Fruit fly (Drosophila melanogaster) whole organism, prepupa: Measurements from ENCODE around the gene Nedd4.

Experiments
- Blimp-1 ChIP-seq: fragments of 200-800 bp; sonication (Bioruptor generic); optimal IDR thresholded peaks from 3 replicates; lab custom pipeline; 2017; ENCODE audit warnings: missing biosample characterization, missing genetic modification characterization, mild to moderate bottlenecking, moderate library complexity, missing genetic modification reagents
- CG10631 ChIP-seq: fragments of 200-800 bp; sonication (Bioruptor generic); optimal IDR thresholded peaks from 2 replicates; lab custom pipeline; 2016; ENCODE audit warnings: missing biosample characterization, missing genetic modification characterization
- CG11294 ChIP-seq: fragments of 200-800 bp; sonication (Bioruptor generic); IDR thresholded peaks from 2 replicates; pipeline ENCODE4 v1.3.6; 2022; ENCODE audit warnings: missing biosample characterization, missing genetic modification characterization
- CG11762 ChIP-seq: fragments of 200-800 bp; sonication (Bioruptor generic); optimal IDR thresholded peaks from 3 replicates; lab custom pipeline; 2016; ENCODE audit warnings: missing biosample characterization, missing genetic modification characterization; ENCODE audit not compliant: insufficient read depth
- CG15336 ChIP-seq: fragments of 200-800 bp; sonication (Bioruptor generic); IDR thresholded peaks from 2 replicates; pipeline ENCODE4 v1.3.6; 2022; ENCODE audit warnings: missing biosample characterization, missing genetic modification characterization
- CG1621 ChIP-seq: fragments of 200-800 bp; sonication (Bioruptor generic); optimal IDR thresholded peaks from 3 replicates; lab custom pipeline; 2018; ENCODE audit warnings: missing biosample characterization, mild to moderate bottlenecking, missing genetic modification characterization
- CG32006 ChIP-seq: fragments of 200-800 bp; sonication (Bioruptor generic); optimal IDR thresholded peaks from 3 replicates; lab custom pipeline; 2017; ENCODE audit warnings: missing biosample characterization, mild to moderate bottlenecking, missing genetic modification characterization
- CG34406 ChIP-seq: fragments of 200-800 bp; sonication (Bioruptor generic); optimal IDR thresholded peaks from 3 replicates; lab custom pipeline; 2016; ENCODE audit warnings: missing biosample characterization, missing genetic modification characterization
- CG4318 ChIP-seq: fragments of 200-800 bp; sonication (Bioruptor generic); optimal IDR thresholded peaks from 3 replicates; lab custom pipeline; 2017; ENCODE audit warnings: missing biosample characterization, mild to moderate bottlenecking, missing genetic modification characterization
- CG6163 ChIP-seq: fragments of 200-800 bp; sonication (Bioruptor generic); IDR thresholded peaks from 3 replicates; pipeline ENCODE4 v1.3.6; 2022; ENCODE audit warnings: missing biosample characterization, missing genetic modification characterization
- CG6792 ChIP-seq: fragments of 200-800 bp; sonication (Bioruptor generic); optimal IDR thresholded peaks from 3 replicates; lab custom pipeline; 2016; ENCODE audit warnings: missing biosample characterization, missing genetic modification characterization
- CG6808 ChIP-seq: fragments of 200-800 bp; sonication (Bioruptor generic); optimal IDR thresholded peaks from 3 replicates; lab custom pipeline; 2017; ENCODE audit warnings: missing biosample characterization, missing genetic modification characterization, mild to moderate bottlenecking, moderate library complexity, missing genetic modification reagents
- CG6854 ChIP-seq: fragments of 200-800 bp; sonication (Bioruptor generic); optimal IDR thresholded peaks from 2 replicates; lab custom pipeline; 2017; ENCODE audit warnings: missing biosample characterization, mild to moderate bottlenecking, missing genetic modification characterization
- CG7368 ChIP-seq: fragments of 200-800 bp; sonication (Bioruptor generic); optimal IDR thresholded peaks from 3 replicates; lab custom pipeline; 2016; ENCODE audit warnings: missing biosample characterization, missing genetic modification characterization
- CG8119 ChIP-seq: fragments of 200-800 bp; sonication (Bioruptor generic); IDR thresholded peaks from 3 replicates; pipeline ENCODE4 v1.3.6; 2022; ENCODE audit warnings: missing biosample characterization, missing genetic modification characterization
- CG8319 ChIP-seq: fragments of 200-800 bp; sonication (Bioruptor generic); optimal IDR thresholded peaks from 3 replicates; lab custom pipeline; 2016; ENCODE audit warnings: missing biosample characterization, missing genetic modification characterization
- CG9139 ChIP-seq: fragments of 200-800 bp; sonication (Bioruptor generic); optimal IDR thresholded peaks from 3 replicates; lab custom pipeline; 2017; ENCODE audit warnings: missing biosample characterization, mild to moderate bottlenecking, missing genetic modification characterization
- Eip75B ChIP-seq: fragments of 200-800 bp; sonication (Bioruptor generic); optimal IDR thresholded peaks from 3 replicates; lab custom pipeline; 2016; ENCODE audit warnings: missing biosample characterization, missing genetic modification characterization
- Eip78C ChIP-seq: fragments of 200-800 bp; sonication (Bioruptor generic); peaks from one replicate; lab custom pipeline; 2016; ENCODE audit warnings: missing biosample characterization, missing genetic modification characterization
- Eip93F ChIP-seq: fragments of 200-800 bp; sonication (Bioruptor generic); optimal IDR thresholded peaks from 2 replicates; lab custom pipeline; 2016; ENCODE audit warnings: missing biosample characterization, mild to moderate bottlenecking, missing genetic modification characterization
- Ets96B ChIP-seq: fragments of 200-800 bp; optimal IDR thresholded peaks from 2 replicates; lab custom pipeline; 2019; ENCODE audit warnings: missing biosample characterization, mild to moderate bottlenecking, missing genetic modification characterization, moderate library complexity
- Gug ChIP-seq: fragments of 200-800 bp; sonication (Bioruptor generic); IDR thresholded peaks from 2 replicates; pipeline ENCODE4 v1.3.6; 2022; ENCODE audit warnings: missing biosample characterization, missing genetic modification characterization
- Hr39 ChIP-seq: fragments of 200-800 bp; sonication (Bioruptor generic); optimal IDR thresholded peaks from 2 replicates; lab custom pipeline; 2016; ENCODE audit warnings: missing biosample characterization, missing genetic modification characterization
- Lpt ChIP-seq: fragments of 200-800 bp; sonication (Bioruptor generic); optimal IDR thresholded peaks from 3 replicates; lab custom pipeline; 2016; ENCODE audit warnings: missing biosample characterization, missing genetic modification characterization
- Met ChIP-seq: fragments of 200-800 bp; sonication (Bioruptor generic); optimal IDR thresholded peaks from 3 replicates; lab custom pipeline; 2016; ENCODE audit warnings: missing biosample characterization, missing genetic modification characterization
- OdsH ChIP-seq: fragments of 200-800 bp; sonication (Bioruptor generic); optimal IDR thresholded peaks from 3 replicates; lab custom pipeline; 2016; ENCODE audit warnings: missing biosample characterization, missing genetic modification characterization
- Smox ChIP-seq: fragments of 200-800 bp; sonication (Bioruptor generic); optimal IDR thresholded peaks from 3 replicates; lab custom pipeline; 2016; ENCODE audit warnings: missing biosample characterization, missing genetic modification characterization
- Sox102F ChIP-seq: fragments of 200-800 bp; sonication (Bioruptor generic); optimal IDR thresholded peaks from 2 replicates; lab custom pipeline; 2016; ENCODE audit warnings: missing biosample characterization, mild to moderate bottlenecking, missing genetic modification characterization
- Sox14 ChIP-seq: fragments of 200-800 bp; sonication (Bioruptor generic); optimal IDR thresholded peaks from 3 replicates; lab custom pipeline; 2016; ENCODE audit warnings: missing biosample characterization, missing genetic modification characterization
- Sox15 ChIP-seq: fragments of 200-800 bp; sonication (Bioruptor generic); optimal IDR thresholded peaks from 3 replicates; lab custom pipeline; 2016; ENCODE audit warnings: missing biosample characterization, missing genetic modification characterization
- achi ChIP-seq: fragments of 200-800 bp; sonication (Bioruptor generic); optimal IDR thresholded peaks from 3 replicates; lab custom pipeline; 2016; ENCODE audit warnings: missing biosample characterization, missing genetic modification characterization
- acj6 ChIP-seq: fragments of 200-800 bp; sonication (Bioruptor generic); optimal IDR thresholded peaks from 3 replicates; lab custom pipeline; 2016; ENCODE audit warnings: missing biosample characterization, missing genetic modification characterization
- cyc ChIP-seq: fragments of 200-800 bp; sonication (Bioruptor generic); optimal IDR thresholded peaks from 3 replicates; lab custom pipeline; 2016; ENCODE audit warnings: missing biosample characterization, missing genetic modification characterization
- dac ChIP-seq: fragments of 200-800 bp; sonication (Bioruptor generic); optimal IDR thresholded peaks from 2 replicates; lab custom pipeline; 2017; ENCODE audit warnings: missing biosample characterization, mild to moderate bottlenecking, missing genetic modification characterization
- dsx ChIP-seq: fragments of 200-800 bp; optimal IDR thresholded peaks from 3 replicates; lab custom pipeline; 2019; ENCODE audit warnings: missing biosample characterization, mild to moderate bottlenecking, missing genetic modification characterization, moderate library complexity; ENCODE audit not compliant: poor library complexity, severe bottlenecking
- eg ChIP-seq: fragments of 200-800 bp; sonication (Bioruptor generic); IDR thresholded peaks from 3 replicates; pipeline ENCODE4 v1.3.6; 2022; ENCODE audit warnings: missing biosample characterization, missing genetic modification characterization
- fd59A ChIP-seq: fragments of 200-800 bp; sonication (Bioruptor generic); optimal IDR thresholded peaks from 2 replicates; lab custom pipeline; 2017; ENCODE audit warnings: missing biosample characterization, mild to moderate bottlenecking, missing genetic modification characterization, missing genetic modification reagents
- fkh ChIP-seq: fragments of 200-800 bp; sonication (Bioruptor generic); optimal IDR thresholded peaks from 3 replicates; lab custom pipeline; 2017; ENCODE audit warnings: missing biosample characterization, mild to moderate bottlenecking, missing genetic modification characterization, moderate library complexity
- lz ChIP-seq: fragments of 200-800 bp; sonication (Bioruptor generic); optimal IDR thresholded peaks from 3 replicates; lab custom pipeline; 2016; ENCODE audit warnings: missing biosample characterization, missing genetic modification characterization
- net ChIP-seq: fragments of 200-800 bp; sonication (Bioruptor generic); optimal IDR thresholded peaks from 3 replicates; lab custom pipeline; 2016; ENCODE audit warnings: missing biosample characterization, missing genetic modification characterization
- pdm3 ChIP-seq: fragments of 200-800 bp; sonication (Bioruptor generic); optimal IDR thresholded peaks from 3 replicates; lab custom pipeline; 2016; ENCODE audit warnings: missing biosample characterization, missing genetic modification characterization
- salr ChIP-seq, 2 experiments: fragments of 200-800 bp; sonication (Bioruptor generic); optimal IDR thresholded peaks; 3 replicates each; lab custom pipeline; 2016 to 2018; ENCODE audit warnings: missing biosample characterization in 2 of 2, missing genetic modification characterization in 2 of 2, mild to moderate bottlenecking in 1 of 2
- svp ChIP-seq: fragments of 200-800 bp; sonication (Bioruptor generic); peaks from one replicate; lab custom pipeline; 2016; ENCODE audit warnings: missing biosample characterization, missing genetic modification characterization
- topi ChIP-seq: fragments of 200-800 bp; sonication (Bioruptor generic); optimal IDR thresholded peaks from 3 replicates; lab custom pipeline; 2016; ENCODE audit warnings: missing biosample characterization, missing genetic modification characterization
- vri ChIP-seq: fragments of 200-800 bp; sonication (Bioruptor generic); optimal IDR thresholded peaks from 3 replicates; lab custom pipeline; 2016; ENCODE audit warnings: missing biosample characterization, mild to moderate bottlenecking, missing genetic modification characterization

The Nedd4 gene

DNA sequence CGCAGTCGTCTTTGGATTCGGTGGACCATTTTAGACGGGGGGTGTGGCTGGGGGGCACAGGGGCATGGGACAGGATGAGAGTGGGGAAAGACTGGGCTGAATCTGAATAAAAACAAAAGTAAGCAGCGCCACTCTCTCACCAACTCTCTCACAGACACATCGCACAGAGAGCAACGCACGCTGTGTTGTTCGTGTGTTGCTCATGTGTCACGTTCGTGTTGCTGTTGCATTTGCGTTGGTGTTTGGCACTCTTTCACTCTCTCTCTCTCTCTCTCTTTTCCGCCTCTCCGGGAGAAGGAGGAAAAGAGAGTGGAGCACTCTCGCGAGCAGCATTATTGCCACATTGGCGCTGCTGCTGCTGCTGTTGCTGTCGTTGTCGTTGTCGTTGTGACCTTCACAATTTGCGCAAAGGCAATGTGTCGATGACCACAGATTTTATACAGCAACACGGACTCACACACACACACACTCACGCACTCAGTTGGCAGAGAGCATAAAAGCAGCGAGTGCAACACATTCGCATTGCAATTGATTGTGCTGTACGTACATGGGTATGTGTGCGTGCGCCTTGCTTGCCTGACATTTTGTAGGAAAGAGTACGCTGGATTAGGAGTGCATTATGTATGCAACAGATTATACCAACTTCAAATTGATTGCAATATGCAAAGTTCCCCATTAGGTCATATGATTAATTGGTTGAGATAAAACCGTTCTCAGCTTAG lies 33.8 kb downstream of the Nedd4 start (continued):
- TF ChIP-seq CG4318 (GFP tag; lab: Kevin White, UChicago): no peak
- TF ChIP-seq achi: no peak
- TF ChIP-seq dac (GFP tag; lab: Kevin White, UChicago): no peak
- peak; percentile 85 for TF ChIP-seq vri (GFP tag; lab: Kevin White, UChicago)
- peak; percentile 42 for TF ChIP-seq Met (GFP tag; lab: Kevin White, UChicago)
- TF ChIP-seq CG34406 (GFP tag; lab: Kevin White, UChicago): no peak
- TF ChIP-seq CG6854 (GFP tag; lab: Kevin White, UChicago): peak; percentile 21
- TF ChIP-seq Sox14 (GFP tag; lab: Kevin White, UChicago): peak; percentile 23
- no peak for TF ChIP-seq Sox102F
- no peak for TF ChIP-seq cyc (GFP tag; lab: Kevin White, UChicago)
- TF ChIP-seq dsx (GFP tag; lab: Kevin White, UChicago): peak; percentile 66
- peak; percentile 15 for TF ChIP-seq net (GFP tag; lab: Kevin White, UChicago)
- TF ChIP-seq CG32006 (GFP tag; lab: Kevin White, UChicago): no peak
- no peak for TF ChIP-seq CG7368 (GFP tag; lab: Kevin White, UChicago)
- TF ChIP-seq CG8119 (GFP tag; lab: Robert Waterston, UW): peak; percentile 54; the same call in 1 of the 3 replicates
- TF ChIP-seq lz: no peak
- TF ChIP-seq Eip75B (GFP tag; lab: Kevin White, UChicago): peak; percentile 70
- TF ChIP-seq Lpt (GFP tag; lab: Kevin White, UChicago): peak; percentile 74
- peak; percentile 29 for TF ChIP-seq CG9139 (GFP tag; lab: Kevin White, UChicago)
- TF ChIP-seq fd59A (GFP tag; lab: Kevin White, UChicago): no peak
- peak; percentile 67 for TF ChIP-seq CG15336
- TF ChIP-seq CG6792 (GFP tag; lab: Kevin White, UChicago): no peak
- TF ChIP-seq CG8319 (GFP tag; lab: Kevin White, UChicago): no peak
- no peak for TF ChIP-seq pdm3
- TF ChIP-seq OdsH (GFP tag; lab: Kevin White, UChicago): no peak
- no peak for TF ChIP-seq CG10631 (GFP tag; lab: Kevin White, UChicago)
- TF ChIP-seq CG11762 (GFP tag; lab: Kevin White, UChicago): no peak
- TF ChIP-seq svp (GFP tag; lab: Kevin White, UChicago): peak; percentile 87
- no peak for TF ChIP-seq fkh (GFP tag; lab: Kevin White, UChicago)

DNA sequence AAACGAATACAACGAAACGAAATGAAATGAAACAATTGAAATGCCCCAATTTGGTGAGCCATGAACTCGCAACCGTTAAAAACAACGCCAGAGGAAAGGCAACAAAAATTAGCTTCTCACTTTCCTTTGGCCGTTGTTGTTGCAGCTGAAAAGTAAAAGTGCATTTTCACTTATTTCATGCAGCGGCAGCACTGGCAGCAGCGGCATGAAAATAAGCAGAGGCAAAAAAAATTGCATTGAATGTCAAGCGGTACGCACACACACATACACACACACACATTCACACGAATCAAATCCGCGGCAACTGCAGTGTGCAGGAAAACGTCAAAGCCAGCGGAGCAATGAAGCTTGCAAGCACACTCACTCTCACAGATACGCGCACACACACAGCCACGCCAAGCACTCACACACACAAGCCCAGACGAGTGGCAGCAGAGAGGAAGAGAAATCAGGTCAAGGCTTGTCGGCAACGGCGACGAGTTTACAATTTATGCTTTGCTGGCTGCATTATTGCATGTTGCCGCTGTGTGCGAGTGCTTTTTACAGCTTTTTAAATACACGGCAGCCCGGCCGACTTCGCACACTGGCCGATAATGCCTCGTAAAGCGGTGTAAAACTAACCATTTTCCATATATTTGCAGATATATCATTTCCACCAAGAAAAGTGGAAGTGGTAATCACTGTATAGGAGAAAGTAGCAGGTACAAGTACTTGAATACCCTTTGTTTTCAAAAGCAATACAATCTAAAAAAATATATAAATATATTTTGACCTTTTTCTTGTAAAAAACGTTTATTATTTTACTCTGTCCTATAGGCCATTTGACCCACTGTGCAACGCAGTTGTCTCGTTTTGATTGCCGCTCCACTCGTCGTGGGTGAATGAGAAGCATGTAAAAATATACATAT lies 36.7 kb downstream of the Nedd4 start:
- TF ChIP-seq OdsH (GFP tag; lab: Kevin White, UChicago): peak; percentile 90
- peak; percentile 72 for TF ChIP-seq Sox14 (GFP tag; lab: Kevin White, UChicago)
- peak; percentile 88 for TF ChIP-seq eg (GFP tag; lab: Robert Waterston, UW)
- TF ChIP-seq topi (GFP tag; lab: Kevin White, UChicago): peak; percentile 72
- peak; percentile 83 for TF ChIP-seq Ets96B
- TF ChIP-seq Lpt (GFP tag; lab: Kevin White, UChicago): peak; percentile 69
- peak; percentile 53; the same call in 2 of the 3 replicates for TF ChIP-seq CG6163 (GFP tag; lab: Robert Waterston, UW)
- TF ChIP-seq acj6 (GFP tag; lab: Kevin White, UChicago): peak; percentile 87
- peak; percentile 81 for TF ChIP-seq CG6808 (GFP tag; lab: Kevin White, UChicago)
- TF ChIP-seq Blimp-1: peak; percentile 98
- TF ChIP-seq CG9139 (GFP tag; lab: Kevin White, UChicago): peak; percentile 28
- peak; percentile 95 for TF ChIP-seq Eip78C (GFP tag; lab: Kevin White, UChicago)
- TF ChIP-seq Eip93F (GFP tag; lab: Kevin White, UChicago): peak; percentile 65
- peak; percentile 86 for TF ChIP-seq CG8119 (GFP tag; lab: Robert Waterston, UW)
- peak; percentile 77 for TF ChIP-seq Smox
- TF ChIP-seq fkh (GFP tag; lab: Kevin White, UChicago): peak; percentile 8
- peak; percentile 89 for TF ChIP-seq CG15336
- peak; percentile 27 to 75 for TF ChIP-seq salr (GFP tag; optimal IDR thresholded peaks at IDR 0.05; lab: Kevin White, UChicago)
- peak; percentile 70 for TF ChIP-seq CG1621
- peak; percentile 61 for TF ChIP-seq Hr39
- TF ChIP-seq pdm3: peak; percentile 84
- TF ChIP-seq CG10631 (GFP tag; lab: Kevin White, UChicago): peak; percentile 83
- peak; percentile 73 for TF ChIP-seq vri (GFP tag; lab: Kevin White, UChicago)
- TF ChIP-seq net (GFP tag; lab: Kevin White, UChicago): peak; percentile 86
- peak; percentile 60 for TF ChIP-seq CG8319 (GFP tag; lab: Kevin White, UChicago)
- peak; percentile 76 for TF ChIP-seq lz
- TF ChIP-seq Gug (GFP tag; lab: Robert Waterston, UW): peak; percentile 79
- TF ChIP-seq Sox15 (GFP tag; lab: Kevin White, UChicago): peak; percentile 72
- TF ChIP-seq CG11294 (GFP tag; lab: Robert Waterston, UW): peak; percentile 87
